Fruit fly (Drosophila melanogaster): ENCODE results near the gene Cox10.
A peak's percentile ranks its signal among the peaks of the same experiment; 100 is the strongest.

Gene Cox10

DNA sequence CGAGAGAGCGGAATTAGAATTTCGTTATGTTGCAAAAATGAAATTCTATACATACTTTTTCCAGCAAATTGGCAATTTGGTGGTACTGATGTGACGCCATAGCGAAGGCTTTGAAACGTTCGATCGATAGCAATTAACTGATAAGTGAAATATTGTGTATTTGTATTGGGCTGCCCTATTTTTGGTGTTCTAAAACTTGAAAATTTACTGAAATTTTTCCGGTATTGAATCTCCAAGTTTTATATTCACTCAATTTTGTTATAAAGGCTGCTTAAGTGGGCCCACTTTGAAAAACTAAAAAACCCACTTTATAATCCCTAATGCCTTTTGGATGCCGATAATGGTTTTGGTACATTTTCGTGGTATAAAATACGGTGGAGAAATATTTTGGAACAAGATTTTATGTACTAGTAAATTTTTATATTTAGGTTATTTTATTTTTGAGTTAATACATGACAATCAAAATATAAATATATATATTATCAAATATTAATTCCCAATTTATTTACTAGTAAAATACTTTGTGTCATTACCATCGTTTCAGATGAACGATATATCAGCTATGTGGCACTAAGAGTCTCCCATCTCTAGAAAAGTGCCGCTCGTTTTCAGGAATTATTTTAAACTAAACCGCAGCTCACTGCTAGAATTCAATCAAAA is 31.3 kb downstream of the Cox10 start, which contains the start of the genes Cand1 and pim (continued):
- TF ChIP-seq luna (GFP tag; optimal IDR thresholded peaks at IDR 0.05) = no peak
- TF ChIP-seq Myb (GFP tag; optimal IDR thresholded peaks at IDR 0.05) = no peak
- no peak for TF ChIP-seq Ets97D (GFP tag; optimal IDR thresholded peaks at IDR 0.05)
- TF ChIP-seq MTF-1 (GFP tag; optimal IDR thresholded peaks at IDR 0.05; ENCODE audit: borderline replicate concordance) = no peak
- no peak for TF ChIP-seq CG4730 (GFP tag; IDR thresholded peaks at IDR 0.05)
- no peak for TF ChIP-seq en (GFP tag; optimal IDR thresholded peaks at IDR 0.05)
- no peak for TF ChIP-seq crp (GFP tag; optimal IDR thresholded peaks at IDR 0.05)
- no peak for TF ChIP-seq CG14667 (GFP tag; IDR thresholded peaks at IDR 0.05)
- TF ChIP-seq pum (GFP tag; optimal IDR thresholded peaks at IDR 0.05) = no peak
- peak; percentile 76 for TF ChIP-seq Dll (GFP tag; IDR thresholded peaks at IDR 0.05; ENCODE audit: partially characterized antibody)
- no peak for TF ChIP-seq Xrp1 (GFP tag; IDR thresholded peaks at IDR 0.05)
- TF ChIP-seq CG10267 (tag; optimal IDR thresholded peaks at IDR 0.05) = peak; percentile 54
- TF ChIP-seq p53 (GFP tag; optimal IDR thresholded peaks at IDR 0.05) = no peak
- no peak for TF ChIP-seq Gsc (GFP tag; IDR thresholded peaks at IDR 0.05)
- no peak for TF ChIP-seq ab (GFP tag; optimal IDR thresholded peaks at IDR 0.05)
- TF ChIP-seq gem (tag; optimal IDR thresholded peaks at IDR 0.05) = no peak
- TF ChIP-seq CG12155 (GFP tag; optimal IDR thresholded peaks at IDR 0.05) = peak; percentile 23
- no peak for TF ChIP-seq Dip3 (GFP tag; optimal IDR thresholded peaks at IDR 0.05)
- no peak for TF ChIP-seq CG3838 (GFP tag; optimal IDR thresholded peaks at IDR 0.05)
- no peak for TF ChIP-seq onecut (GFP tag; IDR thresholded peaks at IDR 0.05)
- TF ChIP-seq pros (GFP tag; optimal IDR thresholded peaks at IDR 0.05) = no peak
- TF ChIP-seq CG17829 (tag; optimal IDR thresholded peaks at IDR 0.05) = peak; percentile 69
- no peak for TF ChIP-seq CG11247 (GFP tag; IDR thresholded peaks at IDR 0.05)
- no peak for TF ChIP-seq CG3281 (GFP tag; optimal IDR thresholded peaks at IDR 0.05)
- TF ChIP-seq chn (GFP tag; optimal IDR thresholded peaks at IDR 0.05) = no peak
- no peak for TF ChIP-seq peb (GFP tag; IDR thresholded peaks at IDR 0.05)
- no peak for TF ChIP-seq Bdp1 (GFP tag; optimal IDR thresholded peaks at IDR 0.05)
- no peak for TF ChIP-seq chm (GFP tag; IDR thresholded peaks at IDR 0.05)
- TF ChIP-seq CG15514 (GFP tag; optimal IDR thresholded peaks at IDR 0.05) = peak; percentile 38
- TF ChIP-seq CG12071 (GFP tag; optimal IDR thresholded peaks at IDR 0.05) = no peak
- TF ChIP-seq aop (GFP tag; IDR thresholded peaks at IDR 0.05) = no peak
- TF ChIP-seq ssp (GFP tag; IDR thresholded peaks at IDR 0.05) = peak; percentile 29; the same call in 1 of the 2 replicates
- no peak for TF ChIP-seq CG12942 (GFP tag; optimal IDR thresholded peaks at IDR 0.05)
- TF ChIP-seq CG14710 (tag; optimal IDR thresholded peaks at IDR 0.05) = peak; percentile 77
- TF ChIP-seq CG7357 (GFP tag; IDR thresholded peaks at IDR 0.05) = no peak
- TF ChIP-seq mirr (GFP tag; optimal IDR thresholded peaks at IDR 0.05) = no peak
- TF ChIP-seq CG11093 (GFP tag; IDR thresholded peaks at IDR 0.05) = no peak
- TF ChIP-seq ken (GFP tag; IDR thresholded peaks at IDR 0.05) = no peak
- no peak for TF ChIP-seq Doc2 (GFP tag; IDR thresholded peaks at IDR 0.05)
- TF ChIP-seq CG16813 (GFP tag; IDR thresholded peaks at IDR 0.05; ENCODE audit: partially characterized antibody) = peak; percentile 70
- no peak for TF ChIP-seq CG8388 (GFP tag; optimal IDR thresholded peaks at IDR 0.05)
- no peak for TF ChIP-seq CG4854 (GFP tag; optimal IDR thresholded peaks at IDR 0.05)
- no peak for TF ChIP-seq Aef1 (GFP tag; IDR thresholded peaks at IDR 0.05)
- no peak for TF ChIP-seq ap (GFP tag; IDR thresholded peaks at IDR 0.05)
- TF ChIP-seq Bgb (GFP tag; IDR thresholded peaks at IDR 0.05; ENCODE audit: partially characterized antibody) = peak; percentile 65
- no peak for TF ChIP-seq yki (optimal IDR thresholded peaks at IDR 0.05)
- TF ChIP-seq gt (GFP tag; IDR thresholded peaks at IDR 0.05) = no peak
- no peak for TF ChIP-seq h (optimal IDR thresholded peaks at IDR 0.05)
- no peak for TF ChIP-seq kah (GFP tag; optimal IDR thresholded peaks at IDR 0.05)
- peak; percentile 42; the same call in 1 of the 2 replicates for TF ChIP-seq Dref (GFP tag; IDR thresholded peaks at IDR 0.05)
- no peak for TF ChIP-seq CG15011 (GFP tag; optimal IDR thresholded peaks at IDR 0.05)
- peak; percentile 28; the same call in 1 of the 2 replicates for TF ChIP-seq MBD-R2 (GFP tag; IDR thresholded peaks at IDR 0.05)

All from whole organism, embryonic.